Fruit fly (Drosophila melanogaster): ENCODE results near the gene CG14868.

DNA sequence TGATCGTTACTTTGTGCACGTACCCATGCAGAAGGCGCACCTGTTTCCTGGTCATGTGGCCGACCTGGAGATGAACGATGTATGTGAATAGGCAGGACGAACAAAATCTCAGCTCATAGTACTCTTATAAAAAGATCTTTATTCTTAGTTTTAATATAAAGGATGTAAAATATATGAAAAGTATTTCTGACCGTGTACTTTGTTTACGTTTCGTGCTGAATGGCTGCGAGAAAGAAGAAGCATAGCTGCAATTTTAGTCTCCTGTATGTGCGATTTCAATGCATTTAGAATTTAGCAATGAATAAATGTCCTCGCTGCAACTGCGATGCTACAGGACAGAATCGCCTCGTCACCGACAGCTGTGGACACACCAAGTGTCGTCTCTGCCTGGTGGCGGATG is 21.9 kb downstream of the CG14868 start, which contains the start of the genes CG42726 and CG42727:
- TF ChIP-seq CG14655 (GFP tag; optimal IDR thresholded peaks at IDR 0.05): no peak
- peak; percentile 49 for TF ChIP-seq CG15710 (tag; optimal IDR thresholded peaks at IDR 0.05)
- TF ChIP-seq Pif1A (GFP tag; optimal IDR thresholded peaks at IDR 0.05): no peak
- TF ChIP-seq EcR (GFP tag; optimal IDR thresholded peaks at IDR 0.05): no peak
- no peak for TF ChIP-seq CG8159 (tag; optimal IDR thresholded peaks at IDR 0.05)
- TF ChIP-seq CG4496 (GFP tag; IDR thresholded peaks at IDR 0.05): peak; percentile 63; the same call in 2 of the 3 replicates
- TF ChIP-seq CG34367 (tag; optimal IDR thresholded peaks at IDR 0.05): peak; percentile 4
- peak; percentile 18; the same call in 1 of the 2 replicates for TF ChIP-seq Ets98B (GFP tag; IDR thresholded peaks at IDR 0.05)
- TF ChIP-seq Pif1B (GFP tag; optimal IDR thresholded peaks at IDR 0.05): no peak
- TF ChIP-seq rn (GFP tag; IDR thresholded peaks at IDR 0.05): no peak
- TF ChIP-seq CG17806 (tag; optimal IDR thresholded peaks at IDR 0.05): peak; percentile 39
- peak; percentile 44 for TF ChIP-seq Snoo (tag; optimal IDR thresholded peaks at IDR 0.05)
- no peak for TF ChIP-seq CG12605 (GFP tag; IDR thresholded peaks at IDR 0.05)
